Worm (Caenorhabditis elegans) whole organism, L1 larva: ENCODE results near the gene lron-4.
A peak's percentile ranks its signal among the peaks of the same experiment; 100 is the strongest.

Source experiments
- aly-2 ChIP-seq: fragments of 150-350 bp; optimal IDR thresholded peaks from 2 replicates; lab custom pipeline; 2014; ENCODE audit warnings: missing biosample characterization, missing genetic modification characterization
- ceh-8 ChIP-seq: fragments of 200-800 bp; sonication (Bioruptor generic); optimal IDR thresholded peaks from 2 replicates; lab custom pipeline; 2018; ENCODE audit warnings: mild to moderate bottlenecking, missing genetic modification characterization, moderate library complexity, missing compliant biosample characterization
- ceh-82 ChIP-seq, 3 experiments: fragments of 150-350 bp in 1 of 3; sonication (generic microtip) in 2 of 3; optimal IDR thresholded peaks; 2 replicates each; lab custom pipeline; 2014 to 2017; ENCODE audit warnings: missing biosample characterization in 3 of 3, missing genetic modification characterization in 3 of 3
- efl-1 ChIP-seq, 4 experiments: fragments of 150-350 bp; optimal IDR thresholded peaks in 3 of 4; peaks in 1 of 4; 1 replicate in 1 of 4; 2 replicates in 3 of 4; lab custom pipeline; 2014; ENCODE audit warnings: missing biosample characterization in 2 of 4, missing genetic modification characterization in 2 of 4, missing genetic modification reagents in 2 of 4
- fkh-4 ChIP-seq: sonication (generic microtip); optimal IDR thresholded peaks from 2 replicates; lab custom pipeline; 2016; ENCODE audit warnings: missing compliant biosample characterization, missing genetic modification characterization, borderline replicate concordance
- lin-15B ChIP-seq: fragments of 150-350 bp; sonication (generic microtip); optimal IDR thresholded peaks from 3 replicates; lab custom pipeline; 2014; ENCODE audit warnings: missing biosample characterization, missing genetic modification characterization
- lin-39 ChIP-seq: fragments of 150-350 bp; optimal IDR thresholded peaks from 2 replicates; lab custom pipeline; 2014; ENCODE audit warnings: missing biosample characterization, missing genetic modification reagents, missing genetic modification characterization
- unc-62 ChIP-seq: fragments of 150-350 bp; optimal IDR thresholded peaks from 2 replicates; lab custom pipeline; 2014; ENCODE audit warnings: missing biosample characterization, missing genetic modification reagents, missing genetic modification characterization
- unc-86 ChIP-seq: sonication (generic microtip); optimal IDR thresholded peaks from 2 replicates; lab custom pipeline; 2016; ENCODE audit warnings: missing genetic modification characterization, missing compliant biosample characterization

- peak; percentile 51 to 66 (median 62) for TF ChIP-seq ceh-82 (tag; optimal IDR thresholded peaks at IDR 0.05; lab: Kevin White, UChicago)
- peak; percentile 60 for TF ChIP-seq lin-39 (tag; lab: Kevin White, UChicago)
- no peak for TF ChIP-seq unc-62 (GFP tag; lab: Kevin White, UChicago)
- peak; percentile 12 for TF ChIP-seq fkh-4 (tag; lab: Kevin White, UChicago)
- TF ChIP-seq ceh-8 (GFP tag; lab: Kevin White, UChicago) = peak; percentile 72
- TF ChIP-seq efl-1 (optimal IDR thresholded peaks at IDR 0.05; lab: Kevin White, UChicago) = peak; percentile 90 to 93
- TF ChIP-seq efl-1 (GFP tag; optimal IDR thresholded peaks at IDR 0.05 in 1 of 2; lab: Kevin White, UChicago) = peak; percentile 90 to 99
- peak; percentile 24 for TF ChIP-seq aly-2 (tag; lab: Kevin White, UChicago)
- TF ChIP-seq unc-86 (tag; lab: Kevin White, UChicago) = peak; percentile 35
- peak; percentile 42 for TF ChIP-seq lin-15B (tag; lab: Kevin White, UChicago)
Measured at ce11 chrII:8086803-8087202, 25.2 kb downstream of the lron-4 start, which contains the start of gene K02C4.3.
